Worm (Caenorhabditis elegans): ENCODE measurements around the gene K08E4.3.

DNA sequence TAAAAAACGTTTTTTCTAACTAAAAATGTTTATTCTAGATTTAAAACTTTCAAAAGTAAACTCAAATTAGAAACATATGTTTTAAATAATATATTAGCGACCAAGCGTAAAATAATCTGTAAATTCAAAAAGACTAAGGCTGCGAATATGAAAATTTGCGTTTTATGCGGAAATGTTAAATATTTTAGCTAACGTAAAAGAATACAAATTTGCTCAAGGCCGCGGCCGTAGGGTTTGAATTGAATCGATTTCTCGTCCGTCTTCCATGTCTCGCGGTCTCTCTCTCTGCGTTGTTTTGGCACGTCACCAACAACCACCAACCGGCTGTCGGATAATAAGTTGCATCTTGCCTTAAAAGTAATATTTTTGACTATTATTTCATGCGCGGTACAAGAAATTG lies 36.3 kb downstream of the K08E4.3 start, which contains the start of gene F11A10.5:
- peak; percentile 8 for TF ChIP-seq ces-1 (GFP tag; optimal IDR thresholded peaks at IDR 0.05)
- no peak for TF ChIP-seq mep-1 (tag; optimal IDR thresholded peaks at IDR 0.05)
- TF ChIP-seq nhr-28 (tag; optimal IDR thresholded peaks at IDR 0.05), result no peak
- no peak for TF ChIP-seq nhr-2 (tag; optimal IDR thresholded peaks at IDR 0.05)
- no peak for TF ChIP-seq unc-120 (tag; optimal IDR thresholded peaks at IDR 0.05; ENCODE audit: poor library complexity, severe bottlenecking)
- no peak for TF ChIP-seq nhr-76 (tag; optimal IDR thresholded peaks at IDR 0.05)
- no peak for TF ChIP-seq ceh-39 (tag; optimal IDR thresholded peaks at IDR 0.05)
- TF ChIP-seq mls-2 (tag; optimal IDR thresholded peaks at IDR 0.05), result no peak
- TF ChIP-seq elt-3 (tag; optimal IDR thresholded peaks at IDR 0.05), result no peak
- TF ChIP-seq ztf-11 (tag; optimal IDR thresholded peaks at IDR 0.05), result no peak
- no peak for TF ChIP-seq unc-62 (GFP tag; optimal IDR thresholded peaks at IDR 0.05)
- no peak for TF ChIP-seq sptf-1 (tag; optimal IDR thresholded peaks at IDR 0.05)
- TF ChIP-seq sem-2 (GFP tag; optimal IDR thresholded peaks at IDR 0.05), result no peak
- TF ChIP-seq unc-39 (tag; optimal IDR thresholded peaks at IDR 0.05), result no peak
